Fruit fly (Drosophila melanogaster) whole organism, embryonic: ENCODE results near the gene eas.

Source experiments
- BEAF-32 ChIP-seq: fragments of 200-800 bp; sonication (Bioruptor generic); optimal IDR thresholded peaks from 3 replicates; lab custom pipeline; 2017; ENCODE audit warnings: missing biosample characterization, missing genetic modification characterization, mild to moderate bottlenecking, moderate library complexity, missing genetic modification reagents
- Bgb ChIP-seq: fragments of 200-800 bp; sonication (Bioruptor generic); IDR thresholded peaks from 2 replicates; pipeline ENCODE4 v1.3.6; 2022; ENCODE audit warnings: missing biosample characterization, missing genetic modification characterization; ENCODE audit not compliant: partially characterized antibody
- CG11093 ChIP-seq: fragments of 200-800 bp; sonication (Bioruptor generic); IDR thresholded peaks from 3 replicates; pipeline ENCODE4 v1.3.6; 2022; ENCODE audit warnings: missing biosample characterization, missing genetic modification characterization
- CG11696 ChIP-seq: fragments of 200-800 bp; sonication (Bioruptor generic); IDR thresholded peaks from 2 replicates; pipeline ENCODE4 v1.3.6; 2022; ENCODE audit warnings: missing biosample characterization, missing genetic modification characterization
- CG13123 ChIP-seq: fragments of 200-800 bp; sonication (Bioruptor generic); optimal IDR thresholded peaks from 2 replicates; lab custom pipeline; 2016; ENCODE audit warnings: missing biosample characterization, missing genetic modification characterization
- CG14441 ChIP-seq: fragments of 200-800 bp; sonication (Bioruptor generic); IDR thresholded peaks from 2 replicates; pipeline ENCODE4 v1.3.6; 2022; ENCODE audit warnings: missing biosample characterization, missing genetic modification characterization
- CG15696 ChIP-seq: fragments of 200-800 bp; sonication (Bioruptor generic); optimal IDR thresholded peaks from 2 replicates; lab custom pipeline; 2019; ENCODE audit warnings: missing biosample characterization, mild to moderate bottlenecking, missing genetic modification characterization, moderate library complexity
- CG1647 ChIP-seq: fragments of 200-800 bp; sonication (Bioruptor generic); optimal IDR thresholded peaks from 3 replicates; lab custom pipeline; 2016; ENCODE audit warnings: missing biosample characterization, missing genetic modification characterization
- CG16863 ChIP-seq: fragments of 200-800 bp; sonication (Bioruptor generic); optimal IDR thresholded peaks from 3 replicates; lab custom pipeline; 2016; ENCODE audit warnings: missing biosample characterization, missing genetic modification characterization
- CG2712 ChIP-seq: fragments of 200-800 bp; optimal IDR thresholded peaks from 3 replicates; lab custom pipeline; 2019; ENCODE audit warnings: missing biosample characterization, mild to moderate bottlenecking, missing genetic modification characterization, moderate library complexity
- CG3163 ChIP-seq: fragments of 200-800 bp; sonication (Bioruptor generic); optimal IDR thresholded peaks from 3 replicates; lab custom pipeline; 2016; ENCODE audit warnings: missing biosample characterization, missing genetic modification characterization
- CG32767 ChIP-seq: fragments of 200-800 bp; sonication (Bioruptor generic); IDR thresholded peaks from 2 replicates; pipeline ENCODE4 v1.3.6; 2022; ENCODE audit warnings: missing biosample characterization, missing genetic modification characterization
- CG32772 ChIP-seq: fragments of 200-800 bp; sonication (Bioruptor generic); IDR thresholded peaks from 2 replicates; pipeline ENCODE4 v1.3.6; 2022; ENCODE audit warnings: missing biosample characterization, missing genetic modification characterization
- CG33213 ChIP-seq: fragments of 200-800 bp; sonication (Bioruptor generic); optimal IDR thresholded peaks from 3 replicates; lab custom pipeline; 2016; ENCODE audit warnings: missing biosample characterization, missing genetic modification characterization
- CG3847 ChIP-seq: fragments of 200-800 bp; sonication (Bioruptor generic); IDR thresholded peaks from 2 replicates; pipeline ENCODE4 v1.3.6; 2022; ENCODE audit warnings: missing biosample characterization, missing genetic modification characterization
- CG4360 ChIP-seq: fragments of 200-800 bp; sonication (Bioruptor generic); IDR thresholded peaks from 2 replicates; pipeline ENCODE4 v1.3.6; 2022; ENCODE audit warnings: missing biosample characterization, missing genetic modification characterization
- CG43689 ChIP-seq: fragments of 200-800 bp; sonication (Bioruptor generic); IDR thresholded peaks from 2 replicates; pipeline ENCODE4 v1.3.6; 2022; ENCODE audit warnings: missing biosample characterization, missing genetic modification characterization
- CG6791 ChIP-seq: fragments of 200-800 bp; sonication (Bioruptor generic); IDR thresholded peaks from 3 replicates; pipeline ENCODE4 v1.3.6; 2022; ENCODE audit warnings: missing biosample characterization, missing genetic modification characterization; ENCODE audit not compliant: partially characterized antibody
- CG7556 ChIP-seq: fragments of 200-800 bp; sonication (Bioruptor generic); optimal IDR thresholded peaks from 2 replicates; lab custom pipeline; 2017; ENCODE audit warnings: missing biosample characterization, mild to moderate bottlenecking, missing genetic modification characterization
- CG9727 ChIP-seq: fragments of 200-800 bp; sonication (Bioruptor generic); optimal IDR thresholded peaks from 3 replicates; lab custom pipeline; 2017; ENCODE audit warnings: missing biosample characterization, mild to moderate bottlenecking, missing genetic modification characterization
- CoRest ChIP-seq: fragments of 200-800 bp; sonication (Bioruptor generic); optimal IDR thresholded peaks from 3 replicates; lab custom pipeline; 2018; ENCODE audit warnings: missing biosample characterization, mild to moderate bottlenecking, missing genetic modification characterization, moderate library complexity
- CrebB ChIP-seq: fragments of 200-800 bp; sonication (Bioruptor generic); optimal IDR thresholded peaks from 3 replicates; lab custom pipeline; 2018; ENCODE audit warnings: missing biosample characterization, mild to moderate bottlenecking, missing genetic modification characterization
- D19A ChIP-seq: fragments of 200-800 bp; optimal IDR thresholded peaks from 3 replicates; lab custom pipeline; 2019; ENCODE audit warnings: missing biosample characterization, mild to moderate bottlenecking, missing genetic modification characterization, moderate library complexity
- E2f1 ChIP-seq: fragments of 200-800 bp; sonication (Bioruptor generic); IDR thresholded peaks from 2 replicates; pipeline ENCODE4 v1.3.6; 2022; ENCODE audit warnings: missing biosample characterization, missing genetic modification characterization
- Fer3 ChIP-seq: fragments of 200-800 bp; sonication (Bioruptor generic); optimal IDR thresholded peaks from 2 replicates; lab custom pipeline; 2018; ENCODE audit warnings: missing biosample characterization, mild to moderate bottlenecking, missing genetic modification characterization, moderate library complexity
- Gug ChIP-seq: fragments of 200-800 bp; sonication (Bioruptor generic); IDR thresholded peaks from 4 replicates; pipeline ENCODE4 v1.3.6; 2022; ENCODE audit warnings: missing biosample characterization, missing genetic modification characterization
- Lpt ChIP-seq: fragments of >200 bp; optimal IDR thresholded peaks from 2 replicates; lab custom pipeline; 2018; ENCODE audit warnings: missing biosample characterization, missing genetic modification characterization
- Max ChIP-seq: fragments of 200-800 bp; sonication (Bioruptor generic); optimal IDR thresholded peaks from 2 replicates; lab custom pipeline; 2016; ENCODE audit warnings: missing biosample characterization, mild to moderate bottlenecking, missing genetic modification characterization
- Med ChIP-seq: fragments of 200-800 bp; sonication (Bioruptor generic); peaks from one replicate; lab custom pipeline; 2016; ENCODE audit warnings: missing biosample characterization, missing genetic modification characterization, mild to moderate bottlenecking, inconsistent platforms, moderate library complexity
- Meics ChIP-seq: fragments of 200-800 bp; sonication (Bioruptor generic); optimal IDR thresholded peaks from 2 replicates; lab custom pipeline; 2017; ENCODE audit warnings: missing biosample characterization, mild to moderate bottlenecking, missing genetic modification characterization
- Nf-YC ChIP-seq: fragments of 200-800 bp; optimal IDR thresholded peaks from 3 replicates; lab custom pipeline; 2019; ENCODE audit warnings: missing biosample characterization, mild to moderate bottlenecking, missing genetic modification characterization, moderate library complexity
- Pdp1 ChIP-seq, 2 experiments: fragments of 200-800 bp; sonication (Bioruptor generic); optimal IDR thresholded peaks; 3 replicates each; lab custom pipeline; 2016; ENCODE audit warnings: missing biosample characterization in 2 of 2, missing genetic modification characterization in 2 of 2, mild to moderate bottlenecking in 1 of 2, moderate library complexity in 1 of 2
- aop ChIP-seq: fragments of 200-800 bp; sonication (Bioruptor generic); IDR thresholded peaks from 2 replicates; pipeline ENCODE4 v1.3.6; 2022; ENCODE audit warnings: missing biosample characterization, missing genetic modification characterization
- ato ChIP-seq: fragments of 200-800 bp; sonication (Bioruptor generic); IDR thresholded peaks from 2 replicates; pipeline ENCODE4 v1.3.6; 2022; ENCODE audit warnings: missing biosample characterization, missing genetic modification characterization; ENCODE audit not compliant: partially characterized antibody
- bab2 ChIP-seq: fragments of 200-800 bp; sonication (Bioruptor generic); optimal IDR thresholded peaks from 2 replicates; lab custom pipeline; 2016; ENCODE audit warnings: missing biosample characterization, missing genetic modification characterization
- ci ChIP-seq: fragments of 200-800 bp; sonication (Bioruptor generic); IDR thresholded peaks from 3 replicates; pipeline ENCODE4 v1.3.6; 2022; ENCODE audit warnings: missing biosample characterization, missing genetic modification characterization
- dmrt99B ChIP-seq: fragments of 200-800 bp; sonication (Bioruptor generic); optimal IDR thresholded peaks from 2 replicates; lab custom pipeline; 2018; ENCODE audit warnings: missing biosample characterization, mild to moderate bottlenecking, missing genetic modification characterization, moderate library complexity
- gem ChIP-seq: fragments of 200-800 bp; sonication (Bioruptor generic); optimal IDR thresholded peaks from 2 replicates; lab custom pipeline; 2019; ENCODE audit warnings: missing biosample characterization, mild to moderate bottlenecking, missing genetic modification characterization, moderate library complexity
- her ChIP-seq: fragments of 200-800 bp; sonication (Bioruptor generic); optimal IDR thresholded peaks from 2 replicates; lab custom pipeline; 2016; ENCODE audit warnings: missing biosample characterization, missing genetic modification characterization
- lab ChIP-seq: fragments of 200-800 bp; sonication (Bioruptor generic); optimal IDR thresholded peaks from 3 replicates; lab custom pipeline; 2017; ENCODE audit warnings: missing biosample characterization, missing genetic modification characterization, mild to moderate bottlenecking, moderate library complexity, missing genetic modification reagents
- nmo ChIP-seq: fragments of 200-800 bp; sonication (Bioruptor generic); optimal IDR thresholded peaks from 2 replicates; lab custom pipeline; 2018; ENCODE audit warnings: missing biosample characterization, mild to moderate bottlenecking, missing genetic modification characterization, moderate library complexity
- pnt ChIP-seq: fragments of 200-800 bp; sonication (Bioruptor generic); optimal IDR thresholded peaks from 3 replicates; lab custom pipeline; 2016; ENCODE audit warnings: missing biosample characterization, missing genetic modification characterization
- rib ChIP-seq: fragments of 200-800 bp; sonication (Bioruptor generic); IDR thresholded peaks from 2 replicates; pipeline ENCODE4 v1.3.6; 2022; ENCODE audit warnings: missing biosample characterization, missing genetic modification characterization
- ssp ChIP-seq: fragments of 200-800 bp; sonication (Bioruptor generic); IDR thresholded peaks from 2 replicates; pipeline ENCODE4 v1.3.6; 2022; ENCODE audit warnings: missing biosample characterization, missing genetic modification characterization
- tgo ChIP-seq: fragments of 200-800 bp; sonication (Bioruptor generic); IDR thresholded peaks from 3 replicates; pipeline ENCODE4 v1.3.6; 2022; ENCODE audit warnings: missing biosample characterization, missing genetic modification characterization
- trem ChIP-seq: fragments of 200-800 bp; optimal IDR thresholded peaks from 3 replicates; lab custom pipeline; 2019; ENCODE audit warnings: missing biosample characterization, mild to moderate bottlenecking, missing genetic modification characterization, moderate library complexity
- tx ChIP-seq: fragments of 200-800 bp; sonication (Bioruptor generic); optimal IDR thresholded peaks from 2 replicates; lab custom pipeline; 2016; ENCODE audit warnings: missing biosample characterization, missing genetic modification characterization
- unc-4 ChIP-seq: fragments of 200-800 bp; sonication (Bioruptor generic); IDR thresholded peaks from 2 replicates; pipeline ENCODE4 v1.3.6; 2022; ENCODE audit warnings: missing biosample characterization, missing genetic modification characterization; ENCODE audit not compliant: partially characterized antibody
- zen ChIP-seq: fragments of 200-800 bp; sonication (Bioruptor generic); optimal IDR thresholded peaks from 3 replicates; lab custom pipeline; 2018; ENCODE audit warnings: missing biosample characterization, mild to moderate bottlenecking, missing genetic modification characterization, moderate library complexity

Gene eas

dm6 chrX:16313078-16313875, 35.1 kb downstream of the eas start, which contains the start of the genes CG9915 and SWIP (continued):
- TF ChIP-seq CrebB (no peak), trem (tag; lab: Kevin White, UChicago) (peak; percentile 18), CG32772 (no peak), Pdp1 (GFP tag; optimal IDR thresholded peaks at IDR 0.05; lab: Kevin White, UChicago) (peak in 1 of 2 experiments; percentile 36), D19A (tag; lab: Kevin White, UChicago) (no peak), E2f1 (no peak), aop (GFP tag; lab: Robert Waterston, UW) (no peak), lab (GFP tag; lab: Kevin White, UChicago) (no peak), CG11093 (no peak), CoRest (tag; lab: Kevin White, UChicago) (peak; percentile 41), Meics (peak; percentile 25), pnt (no peak), CG7556 (no peak), CG14441 (GFP tag; lab: Robert Waterston, UW) (no peak), ssp (GFP tag; lab: Robert Waterston, UW) (no peak), CG3163 (GFP tag; lab: Kevin White, UChicago) (no peak), CG15696 (tag; lab: Kevin White, UChicago) (peak; percentile 62), CG1647 (GFP tag; lab: Kevin White, UChicago) (no peak), CG9727 (GFP tag; lab: Kevin White, UChicago) (peak; percentile 22), CG13123 (GFP tag; lab: Kevin White, UChicago) (no peak), bab2 (no peak), CG2712 (tag; lab: Kevin White, UChicago) (peak; percentile 12), dmrt99B (no peak), tx (GFP tag; lab: Kevin White, UChicago) (no peak), gem (tag; lab: Kevin White, UChicago) (peak; percentile 40), Gug (no peak), CG16863 (GFP tag; lab: Kevin White, UChicago) (no peak), Max (peak; percentile 21), zen (peak; percentile 31), BEAF-32 (GFP tag; lab: Kevin White, UChicago) (peak; percentile 30), unc-4 (0 out of 2 replicates have a peak, but pooled peaks have one; percentile 46), CG43689 (GFP tag; lab: Robert Waterston, UW) (no peak), Fer3 (tag; lab: Kevin White, UChicago) (no peak), CG6791 (GFP tag; lab: Robert Waterston, UW) (peak; percentile 74), tgo (GFP tag; lab: Robert Waterston, UW) (no peak), her (GFP tag; lab: Kevin White, UChicago) (no peak), Nf-YC (tag; lab: Kevin White, UChicago) (peak; percentile 16), CG4360 (GFP tag; lab: Robert Waterston, UW) (no peak), Lpt (GFP tag; lab: Kevin White, UChicago) (no peak), CG3847 (GFP tag; lab: Robert Waterston, UW) (peak; percentile 24; the same call in 1 of the 2 replicates), nmo (peak; percentile 13), rib (GFP tag; lab: Robert Waterston, UW) (no peak), Med (peak; percentile 68), ci (GFP tag; lab: Robert Waterston, UW) (0 out of 3 replicates have a peak, but pooled peaks have one; percentile 25), ato (peak; percentile 87), CG32767 (no peak), Bgb (GFP tag; lab: Robert Waterston, UW) (peak; percentile 73), CG11696 (no peak), CG33213 (no peak)
